Worm (Caenorhabditis elegans): ENCODE measurements around the gene epg-6.

ce11 chrIII:10604325-10604724, 4.3 kb upstream of the epg-6 start:
- no peak for TF ChIP-seq skn-1 (tag; optimal IDR thresholded peaks at IDR 0.05)
- TF ChIP-seq nhr-77 (tag; optimal IDR thresholded peaks at IDR 0.05), result no peak
- TF ChIP-seq zag-1 (tag; optimal IDR thresholded peaks at IDR 0.05), result no peak
